Fruit fly (Drosophila melanogaster): ENCODE measurements around the gene CG46306.

Gene CG46306

dm6 chrX:16818186-16818585 is 17.1 kb downstream of the CG46306 start:
- no peak for TF ChIP-seq Six4 (GFP tag; optimal IDR thresholded peaks at IDR 0.05)

dm6 chrX:16816500-16816899 is 18.8 kb downstream of the CG46306 start:
- TF ChIP-seq CG2712 (tag; optimal IDR thresholded peaks at IDR 0.05): no peak
- TF ChIP-seq CG9727 (GFP tag; optimal IDR thresholded peaks at IDR 0.05): peak; percentile 0
- TF ChIP-seq Atf-2 (GFP tag; optimal IDR thresholded peaks at IDR 0.05): no peak
- peak; percentile 8 for TF ChIP-seq dmrt99B (tag; optimal IDR thresholded peaks at IDR 0.05)
- TF ChIP-seq Sry-β (GFP tag; optimal IDR thresholded peaks at IDR 0.05): peak; percentile 85
- peak; percentile 8 for TF ChIP-seq gem (tag; optimal IDR thresholded peaks at IDR 0.05)
- peak; percentile 12 for TF ChIP-seq CG7556 (GFP tag; optimal IDR thresholded peaks at IDR 0.05)
- TF ChIP-seq Nf-YC (tag; optimal IDR thresholded peaks at IDR 0.05): no peak
- TF ChIP-seq Sox100B (GFP tag; optimal IDR thresholded peaks at IDR 0.05): peak; percentile 31
- peak; percentile 11 for TF ChIP-seq CG2678 (tag; optimal IDR thresholded peaks at IDR 0.05)
- no peak for TF ChIP-seq Ssrp (tag; optimal IDR thresholded peaks at IDR 0.05)
- peak; percentile 21 for TF ChIP-seq CG11504 (tag; optimal IDR thresholded peaks at IDR 0.05)
- TF ChIP-seq Ets65A (GFP tag): peak; percentile 7
- TF ChIP-seq row (GFP tag; IDR thresholded peaks at IDR 0.05): peak; percentile 56
- TF ChIP-seq CoRest (tag; optimal IDR thresholded peaks at IDR 0.05): peak; percentile 6
- no peak for TF ChIP-seq CG11695 (GFP tag; IDR thresholded peaks at IDR 0.05)
- no peak for TF ChIP-seq pan (optimal IDR thresholded peaks at IDR 0.05)
- TF ChIP-seq pan (GFP tag; optimal IDR thresholded peaks at IDR 0.05 in 1 of 2, IDR thresholded peaks at IDR 0.05 in 1 of 2): peak in 1 of 2 experiments; percentile 16
- no peak for TF ChIP-seq CG17912 (GFP tag; optimal IDR thresholded peaks at IDR 0.05)
- TF ChIP-seq CG18476 (GFP tag; optimal IDR thresholded peaks at IDR 0.05): no peak
- TF ChIP-seq Adf1 (GFP tag; IDR thresholded peaks at IDR 0.05): peak; percentile 83
- peak; percentile 33; the same call in 1 of the 3 replicates for TF ChIP-seq CG17361 (GFP tag; IDR thresholded peaks at IDR 0.05)
- TF ChIP-seq CG18262 (tag; optimal IDR thresholded peaks at IDR 0.05): peak; percentile 2
- peak; percentile 37; the same call in 1 of the 2 replicates for TF ChIP-seq sim (GFP tag; IDR thresholded peaks at IDR 0.05)

- peak; percentile 37; the same call in 1 of the 2 replicates for TF ChIP-seq CG10366 (GFP tag; IDR thresholded peaks at IDR 0.05)
- TF ChIP-seq ssp (GFP tag; IDR thresholded peaks at IDR 0.05): 0 out of 2 replicates have a peak, but pooled peaks have one; percentile 14
- TF ChIP-seq lab (GFP tag; optimal IDR thresholded peaks at IDR 0.05): peak; percentile 24
- TF ChIP-seq CG9876 (GFP tag; optimal IDR thresholded peaks at IDR 0.05): no peak
- no peak for TF ChIP-seq CG10959 (GFP tag; IDR thresholded peaks at IDR 0.05)
- TF ChIP-seq hb (GFP tag; IDR thresholded peaks at IDR 0.05; ENCODE audit: partially characterized antibody): no peak
- TF ChIP-seq bsh (GFP tag; optimal IDR thresholded peaks at IDR 0.05): no peak
- TF ChIP-seq CG31441 (GFP tag; IDR thresholded peaks at IDR 0.05): no peak
- no peak for TF ChIP-seq sqz (GFP tag; optimal IDR thresholded peaks at IDR 0.05)
- peak; percentile 28; the same call in 1 of the 2 replicates for TF ChIP-seq ranshi (GFP tag; IDR thresholded peaks at IDR 0.05)
- peak; percentile 52; the same call in 2 of the 3 replicates for TF ChIP-seq dysf (GFP tag; IDR thresholded peaks at IDR 0.05)
- TF ChIP-seq vvl (GFP tag; IDR thresholded peaks at IDR 0.05): 0 out of 2 replicates have a peak, but pooled peaks have one; percentile 48
- TF ChIP-seq CG6689 (GFP tag; IDR thresholded peaks at IDR 0.05): 0 out of 2 replicates have a peak, but pooled peaks have one; percentile 41
- TF ChIP-seq Hr51 (GFP tag; optimal IDR thresholded peaks at IDR 0.05): peak in 1 of 2 experiments; percentile 53
- TF ChIP-seq CG7839 (tag; optimal IDR thresholded peaks at IDR 0.05): peak; percentile 39
- peak; percentile 17 for TF ChIP-seq CG5180 (GFP tag; optimal IDR thresholded peaks at IDR 0.05)
- TF ChIP-seq CG2678 (tag; optimal IDR thresholded peaks at IDR 0.05): peak; percentile 49
- no peak for TF ChIP-seq pan (optimal IDR thresholded peaks at IDR 0.05)
- peak in 1 of 2 experiments; percentile 49 for TF ChIP-seq pan (GFP tag; optimal IDR thresholded peaks at IDR 0.05 in 1 of 2, IDR thresholded peaks at IDR 0.05 in 1 of 2)
- peak; percentile 26; the same call in 1 of the 3 replicates for TF ChIP-seq croc (GFP tag; conservative IDR thresholded peaks at IDR 0.05)
- peak; percentile 26; the same call in 1 of the 2 replicates for TF ChIP-seq CG32767 (GFP tag; IDR thresholded peaks at IDR 0.05)
- TF ChIP-seq CG30431 (GFP tag; optimal IDR thresholded peaks at IDR 0.05): no peak
- TF ChIP-seq CG4424 (GFP tag; optimal IDR thresholded peaks at IDR 0.05): peak; percentile 12
- TF ChIP-seq Mes4 (GFP tag; optimal IDR thresholded peaks at IDR 0.05): no peak
- TF ChIP-seq Atf6 (GFP tag; IDR thresholded peaks at IDR 0.05): 0 out of 2 replicates have a peak, but pooled peaks have one; percentile 23
Observed at dm6 chrX:16815168-16815567, 20.2 kb downstream of the CG46306 start.

Measured in whole organism, embryonic.